Worm (Caenorhabditis elegans): ENCODE results near the gene C14A4.13.

The C14A4.13 gene

ce11 chrII:10618157-10618556 is at the start of gene C14A4.13:
TSS of gene C14A4.13 (plus strand) at chrII:10618457.
- TF ChIP-seq dao-5 (tag; optimal IDR thresholded peaks at IDR 0.05) (no peak), W03F9.2 (tag; optimal IDR thresholded peaks at IDR 0.05) (no peak), him-1 (tag; optimal IDR thresholded peaks at IDR 0.05) (no peak)

- no peak for TF ChIP-seq dao-5 (tag; optimal IDR thresholded peaks at IDR 0.05)
- TF ChIP-seq him-1 (tag; optimal IDR thresholded peaks at IDR 0.05) = no peak
Observed at ce11 chrII:10569498-10569897, 48.8 kb upstream of the C14A4.13 start.

ce11 chrII:10570302-10570701 is 48.0 kb upstream of the C14A4.13 start, which contains the start of gene txt-13:
TSS of gene txt-13 (plus strand) at chrII:10570602.
- TF ChIP-seq dao-5 (tag; optimal IDR thresholded peaks at IDR 0.05) (no peak), W03F9.2 (tag; optimal IDR thresholded peaks at IDR 0.05) (no peak), him-1 (tag; optimal IDR thresholded peaks at IDR 0.05) (no peak)

ce11 chrII:10571967-10572366 is 46.3 kb upstream of the C14A4.13 start, which contains the start of gene C06A1.3:
TSS of gene C06A1.3 (plus strand) at chrII:10572267.
- TF ChIP-seq W03F9.2 (tag; optimal IDR thresholded peaks at IDR 0.05) (no peak), him-1 (tag; optimal IDR thresholded peaks at IDR 0.05) (no peak), dao-5 (tag; optimal IDR thresholded peaks at IDR 0.05) (no peak)

- TF ChIP-seq dao-5 (tag; optimal IDR thresholded peaks at IDR 0.05) = no peak
- no peak for TF ChIP-seq him-1 (tag; optimal IDR thresholded peaks at IDR 0.05)
- no peak for TF ChIP-seq W03F9.2 (tag; optimal IDR thresholded peaks at IDR 0.05)
Observed at ce11 chrII:10574177-10574576, 44.1 kb upstream of the C14A4.13 start.

ce11 chrII:10578843-10579430 is 39.3 kb upstream of the C14A4.13 start, which contains the start of gene rpb-6:
TSS of gene rpb-6 (plus strand) at chrII:10579380.
- no peak for TF ChIP-seq W03F9.2 (tag; optimal IDR thresholded peaks at IDR 0.05)
- TF ChIP-seq him-1 (tag; optimal IDR thresholded peaks at IDR 0.05) = no peak
- no peak for TF ChIP-seq dao-5 (tag; optimal IDR thresholded peaks at IDR 0.05)

- TF ChIP-seq dao-5 (tag; optimal IDR thresholded peaks at IDR 0.05) (no peak), him-1 (tag; optimal IDR thresholded peaks at IDR 0.05) (no peak), W03F9.2 (tag; optimal IDR thresholded peaks at IDR 0.05) (no peak)
Observed at ce11 chrII:10579655-10580054, 38.6 kb upstream of the C14A4.13 start, which contains the start of gene dohh-1. TSS of gene dohh-1 (plus strand) at chrII:10579955.

ce11 chrII:10580833-10581232 is 37.4 kb upstream of the C14A4.13 start, which contains the start of gene dap-3:
TSS of gene dap-3 (plus strand) at chrII:10581133.
- no peak for TF ChIP-seq him-1 (tag; optimal IDR thresholded peaks at IDR 0.05)
- no peak for TF ChIP-seq W03F9.2 (tag; optimal IDR thresholded peaks at IDR 0.05)
- TF ChIP-seq dao-5 (tag; optimal IDR thresholded peaks at IDR 0.05) = no peak

ce11 chrII:10582318-10582717 is 35.9 kb upstream of the C14A4.13 start, which contains the start of gene mrps-22:
TSS of gene mrps-22 (plus strand) at chrII:10582618.
- no peak for TF ChIP-seq dao-5 (tag; optimal IDR thresholded peaks at IDR 0.05)
- no peak for TF ChIP-seq him-1 (tag; optimal IDR thresholded peaks at IDR 0.05)
- TF ChIP-seq W03F9.2 (tag; optimal IDR thresholded peaks at IDR 0.05) = no peak

ce11 chrII:10584036-10584435 is 34.2 kb upstream of the C14A4.13 start, which contains the start of gene algn-9:
TSS of gene algn-9 (plus strand) at chrII:10584336.
- TF ChIP-seq W03F9.2 (tag; optimal IDR thresholded peaks at IDR 0.05) = no peak
- no peak for TF ChIP-seq him-1 (tag; optimal IDR thresholded peaks at IDR 0.05)
- TF ChIP-seq dao-5 (tag; optimal IDR thresholded peaks at IDR 0.05) = no peak

- TF ChIP-seq dao-5 (tag; optimal IDR thresholded peaks at IDR 0.05) (no peak), W03F9.2 (tag; optimal IDR thresholded peaks at IDR 0.05) (no peak), him-1 (tag; optimal IDR thresholded peaks at IDR 0.05) (no peak)
Observed at ce11 chrII:10587742-10588141, 30.5 kb upstream of the C14A4.13 start, which contains the start of gene crn-3. TSS of gene crn-3 (plus strand) at chrII:10588042.

ce11 chrII:10592452-10592851 is 25.8 kb upstream of the C14A4.13 start, which contains the start of gene crn-5:
TSS of gene crn-5 (plus strand) at chrII:10592752.
- TF ChIP-seq dao-5 (tag; optimal IDR thresholded peaks at IDR 0.05) = no peak
- TF ChIP-seq him-1 (tag; optimal IDR thresholded peaks at IDR 0.05) = no peak
- no peak for TF ChIP-seq W03F9.2 (tag; optimal IDR thresholded peaks at IDR 0.05)

ce11 chrII:10594312-10594711 is 23.9 kb upstream of the C14A4.13 start:
- TF ChIP-seq W03F9.2 (tag; optimal IDR thresholded peaks at IDR 0.05) (no peak), dao-5 (tag; optimal IDR thresholded peaks at IDR 0.05) (no peak), him-1 (tag; optimal IDR thresholded peaks at IDR 0.05) (no peak)

- TF ChIP-seq him-1 (tag; optimal IDR thresholded peaks at IDR 0.05) (no peak), W03F9.2 (tag; optimal IDR thresholded peaks at IDR 0.05) (no peak), dao-5 (tag; optimal IDR thresholded peaks at IDR 0.05) (no peak)
Observed at ce11 chrII:10594758-10595157, 23.5 kb upstream of the C14A4.13 start, which contains the start of gene C14A4.6. TSS of gene C14A4.6 (minus strand) at chrII:10594776.

All from whole organism, L4/young adult.